Worm (Caenorhabditis elegans): Measurements from ENCODE around the gene nhr-172.

The nhr-172 gene

DNA sequence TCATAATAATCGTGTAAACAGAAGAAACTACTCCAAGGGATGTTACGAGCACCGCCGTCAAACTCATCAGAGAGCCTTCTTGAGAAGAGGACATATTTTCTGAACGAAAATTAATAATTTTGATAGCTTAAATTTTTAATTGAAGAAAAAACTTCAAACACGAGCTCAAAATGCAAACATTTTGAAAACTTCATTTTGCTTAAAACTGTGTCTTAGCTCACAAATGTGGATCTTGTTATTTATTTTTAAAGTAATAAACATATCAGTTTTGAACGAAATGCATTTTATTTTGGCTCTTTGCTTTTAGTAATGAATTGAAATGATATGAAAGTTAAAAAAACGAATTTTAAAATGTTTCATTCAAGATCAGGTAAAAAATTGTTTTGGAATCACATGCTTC lies 21.3 kb upstream of the nhr-172 start, which contains the start of gene srbc-7:
srbc-7 (minus strand) TSS at position 101 of the 400 bp plus-strand sequence.
- TF ChIP-seq lin-39 (tag; optimal IDR thresholded peaks at IDR 0.05) = no peak
- no peak for TF ChIP-seq ceh-82 (tag; optimal IDR thresholded peaks at IDR 0.05)
- TF ChIP-seq fkh-2 (tag; optimal IDR thresholded peaks at IDR 0.05) = no peak
- TF ChIP-seq unc-39 (tag; optimal IDR thresholded peaks at IDR 0.05) = no peak
- TF ChIP-seq tbx-2 (tag; optimal IDR thresholded peaks at IDR 0.05) = no peak
- TF ChIP-seq ama-1 (optimal IDR thresholded peaks at IDR 0.05) = no peak
- TF ChIP-seq daf-12 (tag; optimal IDR thresholded peaks at IDR 0.05) = no peak
- TF ChIP-seq snpc-4 (tag; optimal IDR thresholded peaks at IDR 0.05) = no peak
- no peak for TF ChIP-seq lin-15B (tag; optimal IDR thresholded peaks at IDR 0.05)
- TF ChIP-seq ceh-16 (tag; optimal IDR thresholded peaks at IDR 0.05) = no peak
- no peak for TF ChIP-seq zag-1 (tag; optimal IDR thresholded peaks at IDR 0.05)
- no peak for TF ChIP-seq pha-4 (tag; optimal IDR thresholded peaks at IDR 0.05)
- TF ChIP-seq nhr-28 (tag; optimal IDR thresholded peaks at IDR 0.05) = no peak
- no peak for TF ChIP-seq nhr-237 (tag; optimal IDR thresholded peaks at IDR 0.05)
- TF ChIP-seq nhr-67 (tag; optimal IDR thresholded peaks at IDR 0.05) = no peak
- no peak for TF ChIP-seq hmg-11 (tag; optimal IDR thresholded peaks at IDR 0.05)
- TF ChIP-seq nhr-77 (tag; optimal IDR thresholded peaks at IDR 0.05) = no peak
- TF ChIP-seq egl-27 (tag; optimal IDR thresholded peaks at IDR 0.05) = no peak
- TF ChIP-seq elt-3 (tag; optimal IDR thresholded peaks at IDR 0.05) = no peak

- TF ChIP-seq mml-1 (tag; optimal IDR thresholded peaks at IDR 0.05) = no peak
- TF ChIP-seq nhr-67 (tag; optimal IDR thresholded peaks at IDR 0.05) = no peak
- no peak for TF ChIP-seq skn-1 (tag; optimal IDR thresholded peaks at IDR 0.05)
- TF ChIP-seq jun-1 (tag; optimal IDR thresholded peaks at IDR 0.05) = no peak
- TF ChIP-seq aly-2 (tag; optimal IDR thresholded peaks at IDR 0.05) = no peak
- TF ChIP-seq eor-1 (tag; optimal IDR thresholded peaks at IDR 0.05) = no peak
- no peak for TF ChIP-seq tbx-2 (tag; optimal IDR thresholded peaks at IDR 0.05)
- TF ChIP-seq ceh-82 (tag; optimal IDR thresholded peaks at IDR 0.05) = no peak
- TF ChIP-seq egl-27 (tag; optimal IDR thresholded peaks at IDR 0.05) = no peak
- no peak for TF ChIP-seq nhr-43 (tag; optimal IDR thresholded peaks at IDR 0.05; ENCODE audit: poor library complexity, severe bottlenecking)
- no peak for TF ChIP-seq mdl-1 (tag; optimal IDR thresholded peaks at IDR 0.05)
These were observed 18.5 kb upstream of the nhr-172 start, which contains the start of gene srbc-9 for ce11 chrV:7490340-7490739. Gene srbc-9, minus strand, starts transcription at chrV:7490440.

- TF ChIP-seq jun-1 (tag; optimal IDR thresholded peaks at IDR 0.05) (no peak), unc-62 (GFP tag; optimal IDR thresholded peaks at IDR 0.05) (no peak), mdl-1 (tag; optimal IDR thresholded peaks at IDR 0.05) (no peak), nhr-11 (tag; optimal IDR thresholded peaks at IDR 0.05) (no peak), nhr-23 (tag; optimal IDR thresholded peaks at IDR 0.05) (no peak), skn-1 (tag; optimal IDR thresholded peaks at IDR 0.05) (no peak), nhr-77 (tag; optimal IDR thresholded peaks at IDR 0.05) (no peak), ztf-11 (tag; optimal IDR thresholded peaks at IDR 0.05) (no peak), elt-2 (tag; optimal IDR thresholded peaks at IDR 0.05) (no peak), pha-4 (tag; optimal IDR thresholded peaks at IDR 0.05) (no peak), fkh-2 (tag; optimal IDR thresholded peaks at IDR 0.05) (no peak), nhr-237 (tag; optimal IDR thresholded peaks at IDR 0.05) (no peak), daf-12 (tag; optimal IDR thresholded peaks at IDR 0.05) (no peak), elt-3 (tag; optimal IDR thresholded peaks at IDR 0.05) (no peak), nfya-1 (tag; optimal IDR thresholded peaks at IDR 0.05; ENCODE audit: insufficient read depth) (no peak)
These were observed 15.9 kb upstream of the nhr-172 start, which contains the start of gene srbc-10 for ce11 chrV:7492924-7493323. Gene srbc-10, minus strand, starts transcription at chrV:7493024.

- TF ChIP-seq nhr-12 (tag; optimal IDR thresholded peaks at IDR 0.05) (no peak), mml-1 (tag; optimal IDR thresholded peaks at IDR 0.05) (no peak), fos-1 (tag; optimal IDR thresholded peaks at IDR 0.05) (no peak), ama-1 (optimal IDR thresholded peaks at IDR 0.05) (no peak), snpc-4 (tag; optimal IDR thresholded peaks at IDR 0.05) (no peak), fkh-2 (tag; optimal IDR thresholded peaks at IDR 0.05) (no peak), nhr-25 (tag; optimal IDR thresholded peaks at IDR 0.05) (no peak)
These were observed 13.6 kb upstream of the nhr-172 start, which contains the start of gene srbc-11 for ce11 chrV:7495189-7495588. Gene srbc-11, minus strand, starts transcription at chrV:7495289.

DNA sequence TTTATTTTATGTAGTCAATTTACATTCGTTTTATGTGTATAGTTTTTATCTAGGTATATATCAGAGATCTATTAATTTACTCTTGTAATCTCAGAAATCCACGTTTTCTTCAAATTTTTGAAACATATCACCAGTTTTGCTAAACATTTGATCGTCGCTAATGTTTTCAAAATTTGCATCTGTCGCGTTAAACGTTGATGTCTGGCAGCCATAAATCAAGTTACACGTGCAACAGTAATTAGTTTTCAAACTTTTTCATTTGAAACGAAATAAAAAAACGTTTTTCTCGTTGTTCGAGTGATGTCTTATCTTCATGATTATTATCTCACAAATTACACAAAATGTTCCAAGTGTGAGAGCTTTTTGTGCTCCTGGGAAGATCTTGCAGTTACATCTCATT lies 11.4 kb upstream of the nhr-172 start, which contains the start of gene srh-79:
srh-79 (plus strand) TSS at position 301 of the 400 bp plus-strand sequence.
- TF ChIP-seq nhr-76 (tag; optimal IDR thresholded peaks at IDR 0.05) = no peak
- no peak for TF ChIP-seq elt-2 (tag; optimal IDR thresholded peaks at IDR 0.05)
- no peak for TF ChIP-seq skn-1 (tag; optimal IDR thresholded peaks at IDR 0.05)
- TF ChIP-seq fkh-2 (tag; optimal IDR thresholded peaks at IDR 0.05) = no peak
- TF ChIP-seq elt-1 (tag; optimal IDR thresholded peaks at IDR 0.05) = no peak
- no peak for TF ChIP-seq nhr-67 (tag; optimal IDR thresholded peaks at IDR 0.05)
- no peak for TF ChIP-seq nhr-28 (tag; optimal IDR thresholded peaks at IDR 0.05)
- no peak for TF ChIP-seq nhr-77 (tag; optimal IDR thresholded peaks at IDR 0.05)
- no peak for TF ChIP-seq fkh-10 (GFP tag; optimal IDR thresholded peaks at IDR 0.05)
- TF ChIP-seq lin-39 (tag; optimal IDR thresholded peaks at IDR 0.05) = no peak
- TF ChIP-seq R02D3.7 (tag; optimal IDR thresholded peaks at IDR 0.05) = no peak
- no peak for TF ChIP-seq ztf-4 (tag; optimal IDR thresholded peaks at IDR 0.05)
- no peak for TF ChIP-seq ama-1 (optimal IDR thresholded peaks at IDR 0.05)
- no peak for TF ChIP-seq eor-1 (tag; optimal IDR thresholded peaks at IDR 0.05)
- no peak for TF ChIP-seq ceh-16 (tag; optimal IDR thresholded peaks at IDR 0.05)
- no peak for TF ChIP-seq ZK546.5 (tag; optimal IDR thresholded peaks at IDR 0.05)
